Fruit fly (Drosophila melanogaster) Kc167 (cell line): ENCODE data around the gene CG9682.

Experiments used
- Myc ChIP-seq: fragments of >200 bp; optimal IDR thresholded peaks from 2 replicates; lab custom pipeline; 2017; ENCODE audit warnings: missing external identifiers
- Sin3A ChIP-seq: fragments of >200 bp; optimal IDR thresholded peaks from 2 replicates; lab custom pipeline; 2018; ENCODE audit warnings: missing external identifiers
- h ChIP-seq: fragments of >200 bp; optimal IDR thresholded peaks from 3 replicates; lab custom pipeline; 2018; ENCODE audit warnings: missing external identifiers
- insv ChIP-seq: fragments of >200 bp; optimal IDR thresholded peaks from 3 replicates; lab custom pipeline; 2018; ENCODE audit warnings: missing external identifiers
- psq ChIP-seq: fragments of >200 bp; optimal IDR thresholded peaks from 2 replicates; lab custom pipeline; 2017; ENCODE audit warnings: missing external identifiers

DNA sequence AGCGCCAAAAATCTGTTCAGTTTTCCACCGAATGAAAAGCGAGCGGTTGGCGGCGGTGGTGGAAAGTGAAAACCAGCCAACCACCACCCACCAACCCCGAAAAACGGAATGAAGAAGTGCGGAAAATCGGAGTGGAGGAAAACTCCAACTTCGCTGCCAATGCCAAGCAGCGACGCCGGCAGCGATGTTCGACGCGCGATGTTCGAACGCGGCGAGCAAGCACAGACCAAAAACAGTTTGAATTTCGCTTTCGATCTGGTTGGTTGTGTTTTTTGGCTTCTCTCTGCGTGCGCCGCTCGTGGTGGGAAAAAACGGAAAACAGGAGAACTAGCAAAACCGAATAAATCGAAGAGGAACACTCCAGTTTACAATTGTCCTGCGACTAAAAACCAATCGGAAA, 27.0 kb downstream of the CG9682 start, which contains the start of gene heca:
- TF ChIP-seq psq (lab: Kevin White, UChicago), result no peak
- TF ChIP-seq insv (lab: Kevin White, UChicago), result no peak
- TF ChIP-seq Myc (lab: Kevin White, UChicago), result no peak
- no peak for TF ChIP-seq Sin3A (lab: Kevin White, UChicago)
- TF ChIP-seq h (lab: Kevin White, UChicago), result no peak
